Worm (Caenorhabditis elegans): Measurements from ENCODE around the gene enu-3.1.

Gene enu-3.1

DNA sequence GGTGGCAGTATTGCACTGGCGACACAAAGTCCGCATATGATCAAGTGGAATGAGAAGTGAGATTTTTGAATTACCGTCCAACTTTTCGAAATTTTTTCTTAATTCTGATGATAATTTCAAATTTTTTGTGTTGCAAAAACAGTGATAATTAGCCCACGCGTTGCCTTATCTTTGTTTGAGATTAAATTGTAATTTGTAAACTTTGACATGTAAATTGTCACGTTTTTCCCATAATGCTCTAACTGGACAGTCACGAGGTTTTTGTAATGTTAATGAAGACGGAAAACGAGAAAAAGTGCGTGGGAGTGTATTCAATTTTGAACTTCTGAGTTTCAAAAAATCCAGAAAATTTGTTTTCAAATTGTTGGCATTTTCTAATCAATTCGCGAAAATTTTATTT, 45.4 kb downstream of the enu-3.1 start:
- TF ChIP-seq Y55F3AM.14 (GFP tag; optimal IDR thresholded peaks at IDR 0.05) (no peak), alr-1 (tag; optimal IDR thresholded peaks at IDR 0.05) (no peak), skn-1 (tag; optimal IDR thresholded peaks at IDR 0.05) (peak; percentile 63), F13H6.1 (tag; optimal IDR thresholded peaks at IDR 0.05) (no peak), unc-62 (GFP tag; optimal IDR thresholded peaks at IDR 0.05) (no peak), snpc-4 (tag; optimal IDR thresholded peaks at IDR 0.05) (no peak), ama-1 (optimal IDR thresholded peaks at IDR 0.05) (no peak)

DNA sequence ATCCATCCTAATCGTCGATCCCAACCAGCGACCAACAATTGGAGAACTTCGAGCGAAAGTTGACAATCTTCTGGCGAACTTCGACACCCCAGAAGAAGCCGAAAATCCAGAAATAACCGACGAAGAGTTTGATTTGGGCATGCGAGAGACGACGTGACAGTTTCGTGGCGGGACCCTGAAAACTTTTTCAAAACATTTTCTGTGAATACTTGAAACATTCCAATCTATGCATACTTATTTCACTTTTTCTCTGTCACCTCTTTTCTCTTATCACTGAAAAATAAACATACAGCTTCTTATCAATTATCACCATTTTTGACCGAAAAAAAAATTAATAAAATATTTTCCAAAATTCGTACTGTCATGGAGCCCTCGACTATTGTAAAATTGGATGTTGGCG, 45.9 kb downstream of the enu-3.1 start, which contains the start of gene D2045.8:
D2045.8 (plus strand) TSS at position 301 of the 400 bp plus-strand sequence.
- TF ChIP-seq nhr-77 (tag; optimal IDR thresholded peaks at IDR 0.05) (no peak), skn-1 (tag; optimal IDR thresholded peaks at IDR 0.05) (peak; percentile 36)

DNA sequence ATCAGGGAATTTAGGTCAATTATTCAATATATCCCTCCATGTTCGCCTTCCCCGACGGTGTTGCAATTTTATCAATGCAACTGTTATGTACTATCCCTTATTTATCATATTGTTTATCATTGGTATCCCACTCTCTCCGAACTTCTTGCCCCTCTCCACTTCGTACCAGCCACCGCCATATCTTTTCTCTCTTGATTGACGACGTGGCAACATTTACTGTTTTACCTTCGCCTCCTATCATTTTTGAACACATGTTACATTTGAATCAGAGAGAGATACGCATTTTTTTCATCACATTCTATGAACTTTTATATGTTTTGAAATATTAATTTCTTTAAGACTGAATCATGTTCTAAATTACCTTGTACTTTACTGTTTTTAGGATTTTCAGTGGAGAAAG, 50.4 kb downstream of the enu-3.1 start:
- TF ChIP-seq sem-4 (tag; optimal IDR thresholded peaks at IDR 0.05) (no peak), skn-1 (tag; optimal IDR thresholded peaks at IDR 0.05) (no peak), ztf-11 (tag; optimal IDR thresholded peaks at IDR 0.05) (no peak), nhr-21 (tag; optimal IDR thresholded peaks at IDR 0.05) (peak; percentile 35), F13H6.1 (tag; optimal IDR thresholded peaks at IDR 0.05) (no peak), mab-5 (tag; optimal IDR thresholded peaks at IDR 0.05) (no peak), crh-2 (tag; optimal IDR thresholded peaks at IDR 0.05) (peak; percentile 57), sma-3 (GFP tag; optimal IDR thresholded peaks at IDR 0.05) (peak; percentile 56)

Data from whole organism, L2 larva.